Worm (Caenorhabditis elegans): ENCODE measurements around the gene F58F12.1.
A peak's percentile ranks its signal among the peaks of the same experiment; 100 is the strongest.

F58F12.1 gene

ce11 chrII:6355396-6356346 is 27.8 kb upstream of the F58F12.1 start, which contains the start of gene C32D5.11 (continued):
- peak; percentile 50 for TF ChIP-seq nhr-25 (tag; optimal IDR thresholded peaks at IDR 0.05)

ce11 chrII:6358232-6358631 is 25.2 kb upstream of the F58F12.1 start:
- TF ChIP-seq ztf-11 (tag; optimal IDR thresholded peaks at IDR 0.05) (no peak), elt-2 (tag; optimal IDR thresholded peaks at IDR 0.05) (no peak), lin-15B (tag; optimal IDR thresholded peaks at IDR 0.05) (no peak), mml-1 (tag; optimal IDR thresholded peaks at IDR 0.05) (no peak), egl-5 (tag; optimal IDR thresholded peaks at IDR 0.05) (no peak), nhr-237 (tag; optimal IDR thresholded peaks at IDR 0.05) (no peak), nhr-67 (tag; optimal IDR thresholded peaks at IDR 0.05) (no peak), ceh-28 (tag; optimal IDR thresholded peaks at IDR 0.05) (no peak), R02D3.7 (tag; optimal IDR thresholded peaks at IDR 0.05) (no peak), ztf-4 (tag; optimal IDR thresholded peaks at IDR 0.05) (no peak), nhr-28 (tag; optimal IDR thresholded peaks at IDR 0.05) (no peak), ama-1 (optimal IDR thresholded peaks at IDR 0.05) (no peak)

DNA sequence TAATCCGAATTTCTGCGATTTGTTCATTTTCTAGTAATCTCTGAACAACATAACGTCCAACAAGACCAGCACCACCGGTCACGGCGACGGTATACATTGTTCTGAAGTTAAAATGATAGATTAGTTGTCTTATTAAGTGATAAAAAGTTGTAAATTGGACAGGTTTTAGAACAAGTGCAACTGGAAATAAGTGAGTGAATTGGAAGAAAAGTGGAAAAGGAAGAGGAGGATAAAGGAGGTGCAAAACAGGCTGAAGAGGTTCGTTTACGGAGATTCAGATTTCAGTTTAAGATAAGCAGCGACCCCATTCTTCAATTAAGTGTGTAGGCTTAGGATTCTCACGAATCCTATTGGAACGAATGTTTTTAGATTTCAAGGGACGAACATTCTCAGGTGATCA is 24.5 kb upstream of the F58F12.1 start, which contains the start of gene C32D5.12:
C32D5.12 (minus strand) TSS at position 101 of the 400 bp plus-strand sequence.
- TF ChIP-seq nfya-1 (tag; optimal IDR thresholded peaks at IDR 0.05; ENCODE audit: insufficient read depth) (no peak), nhr-23 (tag; optimal IDR thresholded peaks at IDR 0.05) (no peak), nhr-12 (tag; optimal IDR thresholded peaks at IDR 0.05) (no peak), fos-1 (tag; optimal IDR thresholded peaks at IDR 0.05) (no peak)

ce11 chrII:6360822-6361221 is 22.6 kb upstream of the F58F12.1 start, which contains the start of gene K10B2.4:
K10B2.4 (minus strand) TSS chrII:6360959.
- TF ChIP-seq R02D3.7 (tag; optimal IDR thresholded peaks at IDR 0.05) (no peak), nhr-67 (tag; optimal IDR thresholded peaks at IDR 0.05) (no peak), elt-3 (tag; optimal IDR thresholded peaks at IDR 0.05) (no peak), snpc-4 (tag; optimal IDR thresholded peaks at IDR 0.05) (peak; percentile 78), zag-1 (tag; optimal IDR thresholded peaks at IDR 0.05) (no peak), pqm-1 (tag; optimal IDR thresholded peaks at IDR 0.05) (no peak), nhr-76 (tag; optimal IDR thresholded peaks at IDR 0.05) (no peak), fkh-2 (tag; optimal IDR thresholded peaks at IDR 0.05) (no peak), ztf-11 (tag; optimal IDR thresholded peaks at IDR 0.05) (no peak), egl-27 (tag; optimal IDR thresholded peaks at IDR 0.05) (no peak), ztf-4 (tag; optimal IDR thresholded peaks at IDR 0.05) (no peak), hmg-11 (tag; optimal IDR thresholded peaks at IDR 0.05) (peak; percentile 56), ama-1 (optimal IDR thresholded peaks at IDR 0.05) (peak; percentile 13), nhr-23 (tag; optimal IDR thresholded peaks at IDR 0.05) (peak; percentile 71), ZK546.5 (tag; optimal IDR thresholded peaks at IDR 0.05) (no peak), elt-1 (tag; optimal IDR thresholded peaks at IDR 0.05) (no peak), daf-12 (tag; optimal IDR thresholded peaks at IDR 0.05) (no peak), lin-15B (tag; optimal IDR thresholded peaks at IDR 0.05) (peak; percentile 76), tbx-2 (tag; optimal IDR thresholded peaks at IDR 0.05) (no peak), ceh-82 (tag; optimal IDR thresholded peaks at IDR 0.05) (no peak), fos-1 (tag; optimal IDR thresholded peaks at IDR 0.05) (no peak), nhr-43 (tag; optimal IDR thresholded peaks at IDR 0.05; ENCODE audit: poor library complexity, severe bottlenecking) (no peak), nhr-12 (tag; optimal IDR thresholded peaks at IDR 0.05) (no peak), unc-62 (GFP tag; optimal IDR thresholded peaks at IDR 0.05) (no peak), nhr-77 (tag; optimal IDR thresholded peaks at IDR 0.05) (no peak), pha-4 (tag; optimal IDR thresholded peaks at IDR 0.05) (peak; percentile 85), jun-1 (tag; optimal IDR thresholded peaks at IDR 0.05) (no peak), ceh-9 (tag; optimal IDR thresholded peaks at IDR 0.05) (no peak), nhr-237 (tag; optimal IDR thresholded peaks at IDR 0.05) (no peak), mml-1 (tag; optimal IDR thresholded peaks at IDR 0.05) (no peak), sea-2 (GFP tag; optimal IDR thresholded peaks at IDR 0.05) (no peak), egl-5 (tag; optimal IDR thresholded peaks at IDR 0.05) (no peak), nhr-11 (tag; optimal IDR thresholded peaks at IDR 0.05) (no peak), skn-1 (tag; optimal IDR thresholded peaks at IDR 0.05) (no peak), aly-2 (tag; optimal IDR thresholded peaks at IDR 0.05) (no peak), eor-1 (tag; optimal IDR thresholded peaks at IDR 0.05) (no peak), ceh-16 (tag; optimal IDR thresholded peaks at IDR 0.05) (no peak), nhr-25 (tag; optimal IDR thresholded peaks at IDR 0.05) (peak; percentile 67), lsy-12 (tag; optimal IDR thresholded peaks at IDR 0.05) (peak; percentile 43), ceh-28 (tag; optimal IDR thresholded peaks at IDR 0.05) (peak; percentile 21), fkh-10 (GFP tag; optimal IDR thresholded peaks at IDR 0.05) (no peak), lin-39 (tag; optimal IDR thresholded peaks at IDR 0.05) (peak; percentile 45)
